Fruit fly (Drosophila melanogaster): ENCODE results near the gene fid.
A peak's percentile ranks its signal among the peaks of the same experiment; 100 is the strongest.

The fid gene

DNA sequence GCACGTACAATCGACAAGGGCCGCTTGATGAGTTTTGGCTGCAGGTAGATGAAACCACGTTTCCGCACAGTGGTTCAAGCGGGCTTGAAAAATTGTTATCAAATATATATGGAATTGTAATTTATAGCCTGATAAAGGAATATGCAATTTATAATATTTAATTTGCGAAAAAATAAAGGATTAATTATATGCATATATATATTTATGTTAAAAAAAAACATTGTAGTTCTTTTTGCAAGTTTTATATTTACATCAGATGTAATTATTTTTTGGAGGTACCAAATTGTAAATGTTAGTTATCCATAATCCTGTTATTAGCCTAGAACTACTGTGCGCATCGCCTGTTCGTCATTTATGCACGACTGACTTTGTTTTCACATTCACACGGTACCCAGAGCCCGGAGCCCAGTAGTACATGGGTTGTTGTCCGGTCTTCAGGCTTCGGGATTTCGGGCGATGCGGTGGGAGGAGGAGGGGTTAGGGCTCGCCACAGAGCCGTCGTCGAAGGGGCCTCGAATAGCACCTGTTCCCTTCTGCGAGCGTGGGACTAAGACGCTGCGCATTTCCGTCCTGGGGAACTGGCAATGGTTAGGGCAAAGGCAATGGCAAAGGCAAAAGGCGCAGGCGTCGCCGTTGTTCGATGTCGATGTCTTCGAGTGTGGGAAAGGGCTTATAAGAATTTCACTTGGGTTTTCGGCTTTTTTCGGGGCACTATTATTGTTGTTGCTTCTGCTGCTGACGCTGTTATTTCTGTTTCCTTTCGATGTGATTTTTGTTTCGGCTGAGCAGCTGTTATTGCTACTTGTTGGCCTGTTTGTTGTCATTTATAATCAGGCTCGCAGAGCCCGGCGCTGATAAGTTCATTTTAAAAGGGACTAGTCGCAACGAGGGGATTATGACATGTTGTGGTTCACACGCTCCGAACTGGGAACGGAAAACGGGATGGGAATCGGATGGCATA is 48.2 kb downstream of the fid start (continued):
- TF ChIP-seq CG17829 (tag; optimal IDR thresholded peaks at IDR 0.05) = peak; percentile 94
- no peak for TF ChIP-seq Hr39 (optimal IDR thresholded peaks at IDR 0.05)
- TF ChIP-seq Taf1 (GFP tag; IDR thresholded peaks at IDR 0.05) = no peak
- no peak for TF ChIP-seq Opbp (GFP tag; IDR thresholded peaks at IDR 0.05; ENCODE audit: partially characterized antibody)
- TF ChIP-seq Dbx (GFP tag; IDR thresholded peaks at IDR 0.05) = no peak
- peak; percentile 70 for TF ChIP-seq CG32767 (GFP tag; IDR thresholded peaks at IDR 0.05)
- TF ChIP-seq CG8388 (GFP tag; optimal IDR thresholded peaks at IDR 0.05) = peak; percentile 90
- no peak for TF ChIP-seq Rfx (GFP tag; IDR thresholded peaks at IDR 0.05)
- TF ChIP-seq Eip74EF (GFP tag; optimal IDR thresholded peaks at IDR 0.05) = peak in 1 of 2 experiments; percentile 73
- TF ChIP-seq CG7987 (GFP tag; optimal IDR thresholded peaks at IDR 0.05) = no peak
- no peak for TF ChIP-seq Hmx (GFP tag; optimal IDR thresholded peaks at IDR 0.05)
- no peak for TF ChIP-seq Ets97D (GFP tag; optimal IDR thresholded peaks at IDR 0.05)
- no peak for TF ChIP-seq CG3995 (GFP tag; optimal IDR thresholded peaks at IDR 0.05)
- TF ChIP-seq CG12071 (GFP tag; optimal IDR thresholded peaks at IDR 0.05) = no peak
- no peak for TF ChIP-seq CG1792 (GFP tag; optimal IDR thresholded peaks at IDR 0.05)
- TF ChIP-seq CG10321 (GFP tag; IDR thresholded peaks at IDR 0.05) = peak; percentile 29; the same call in 1 of the 2 replicates
- TF ChIP-seq Adf1 (GFP tag; IDR thresholded peaks at IDR 0.05) = no peak
- TF ChIP-seq CG33213 (GFP tag; optimal IDR thresholded peaks at IDR 0.05) = no peak
- no peak for TF ChIP-seq Sry-δ (GFP tag; optimal IDR thresholded peaks at IDR 0.05)
- no peak for TF ChIP-seq CG2129 (GFP tag; IDR thresholded peaks at IDR 0.05; ENCODE audit: partially characterized antibody)
- no peak for TF ChIP-seq CG5953 (GFP tag; IDR thresholded peaks at IDR 0.05)
- no peak for TF ChIP-seq Deaf1 (tag; optimal IDR thresholded peaks at IDR 0.05)
- peak; percentile 93 for TF ChIP-seq phol (tag; optimal IDR thresholded peaks at IDR 0.05)
- TF ChIP-seq CG3281 (GFP tag; optimal IDR thresholded peaks at IDR 0.05) = peak; percentile 37
- TF ChIP-seq crp (GFP tag; optimal IDR thresholded peaks at IDR 0.05) = peak in 1 of 2 experiments; percentile 34
- peak; percentile 87 for TF ChIP-seq pros (GFP tag; optimal IDR thresholded peaks at IDR 0.05)
- peak; percentile 58 for TF ChIP-seq esg (GFP tag; conservative IDR thresholded peaks at IDR 0.05)
- TF ChIP-seq CG2678 (tag; optimal IDR thresholded peaks at IDR 0.05) = peak; percentile 87
- no peak for TF ChIP-seq ash1 (GFP tag; optimal IDR thresholded peaks at IDR 0.05)
- TF ChIP-seq BEAF-32 (GFP tag; optimal IDR thresholded peaks at IDR 0.05) = no peak
- TF ChIP-seq maf-S (GFP tag; optimal IDR thresholded peaks at IDR 0.05) = no peak
- TF ChIP-seq D (optimal IDR thresholded peaks at IDR 0.05) = peak; percentile 4
- TF ChIP-seq D (GFP tag; optimal IDR thresholded peaks at IDR 0.05) = peak; percentile 92
- TF ChIP-seq jumu (GFP tag; optimal IDR thresholded peaks at IDR 0.05) = peak; percentile 12
- no peak for TF ChIP-seq unc-4 (GFP tag; IDR thresholded peaks at IDR 0.05; ENCODE audit: partially characterized antibody)
- no peak for TF ChIP-seq prd (optimal IDR thresholded peaks at IDR 0.05)
- peak; percentile 85 for TF ChIP-seq prd (GFP tag; IDR thresholded peaks at IDR 0.05)
- peak; percentile 1 for TF ChIP-seq fd3F (GFP tag; optimal IDR thresholded peaks at IDR 0.05)
- peak; percentile 91 for TF ChIP-seq CG7271 (tag; optimal IDR thresholded peaks at IDR 0.05)
- TF ChIP-seq CG17612 (GFP tag; IDR thresholded peaks at IDR 0.05) = no peak
- TF ChIP-seq br (optimal IDR thresholded peaks at IDR 0.05) = no peak
- no peak for TF ChIP-seq Hey (tag; optimal IDR thresholded peaks at IDR 0.05)
- TF ChIP-seq sd (tag; optimal IDR thresholded peaks at IDR 0.05) = no peak
- TF ChIP-seq mld (GFP tag; IDR thresholded peaks at IDR 0.05; ENCODE audit: partially characterized antibody) = no peak
- TF ChIP-seq chn (GFP tag; optimal IDR thresholded peaks at IDR 0.05) = no peak
- peak; percentile 88 for TF ChIP-seq D19A (tag; optimal IDR thresholded peaks at IDR 0.05)
- TF ChIP-seq Aef1 (GFP tag; IDR thresholded peaks at IDR 0.05) = no peak
- peak; percentile 30 for TF ChIP-seq CG12155 (GFP tag; optimal IDR thresholded peaks at IDR 0.05)
- TF ChIP-seq CG4404 (GFP tag; IDR thresholded peaks at IDR 0.05) = peak; percentile 94
- peak; percentile 82 for TF ChIP-seq CG17328 (GFP tag; IDR thresholded peaks at IDR 0.05)
